Fruit fly (Drosophila melanogaster): ENCODE measurements around the gene CG14717.

The CG14717 gene

DNA sequence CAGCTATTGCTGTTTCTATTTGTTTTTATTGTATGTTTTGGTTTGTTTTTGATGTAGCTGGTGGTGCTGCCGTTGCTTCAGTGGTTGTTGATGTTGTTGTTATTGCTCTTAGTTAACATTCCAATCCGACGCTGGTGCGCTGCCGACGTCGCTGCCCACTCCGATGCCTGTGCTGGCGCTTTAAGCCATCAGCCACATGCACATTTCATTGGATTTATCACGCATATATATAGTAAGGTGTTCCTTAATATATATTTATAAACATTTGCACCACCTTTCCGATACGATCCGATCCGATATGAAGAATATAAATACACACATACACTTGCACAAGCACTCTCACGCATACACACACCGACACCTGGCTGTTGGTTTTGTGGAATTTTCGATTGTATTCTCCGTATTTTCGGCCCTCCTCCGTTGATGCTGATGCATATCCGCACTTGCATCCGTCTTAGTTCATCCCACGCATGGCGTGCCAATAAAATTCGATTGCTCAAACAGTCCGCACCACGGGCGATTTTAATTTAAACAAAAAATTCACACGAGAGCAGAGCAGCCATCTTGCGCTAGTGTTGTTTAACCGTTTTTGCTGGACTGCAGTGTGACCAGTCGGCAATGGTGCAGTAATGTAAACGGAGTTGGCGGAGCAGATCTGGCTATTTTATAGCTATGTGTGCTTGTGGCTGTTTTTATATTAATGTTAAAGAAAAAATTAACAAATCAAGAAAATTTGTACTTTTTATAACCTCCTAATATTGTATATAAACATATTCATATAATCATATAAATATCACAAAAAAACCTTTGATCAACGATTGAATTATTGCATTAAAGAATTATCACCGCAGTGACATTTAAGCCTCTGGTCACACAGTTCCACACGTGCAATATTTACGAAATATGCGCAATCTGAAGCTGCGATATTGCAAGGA, 45.9 kb upstream of the CG14717 start, which contains the start of the genes Csk and Elp1 (continued):
- no peak for TF ChIP-seq CG1024 (GFP tag; IDR thresholded peaks at IDR 0.05)
- TF ChIP-seq lilli (GFP tag; optimal IDR thresholded peaks at IDR 0.05): peak; percentile 55
- peak; percentile 64 for TF ChIP-seq CG7839 (tag; optimal IDR thresholded peaks at IDR 0.05)
- peak; percentile 88 for TF ChIP-seq CG3847 (GFP tag; IDR thresholded peaks at IDR 0.05)
- TF ChIP-seq slou (GFP tag; optimal IDR thresholded peaks at IDR 0.05): peak; percentile 37
- TF ChIP-seq Jarid2 (GFP tag; optimal IDR thresholded peaks at IDR 0.05): peak; percentile 30
- peak in 1 of 3 experiments; percentile 8 for TF ChIP-seq Stat92E (GFP tag; optimal IDR thresholded peaks at IDR 0.05)
- TF ChIP-seq CG30403 (GFP tag; optimal IDR thresholded peaks at IDR 0.05): peak; percentile 75
- TF ChIP-seq chn (GFP tag; optimal IDR thresholded peaks at IDR 0.05): peak; percentile 5
- peak; percentile 41 for TF ChIP-seq tin (GFP tag; optimal IDR thresholded peaks at IDR 0.05)
- TF ChIP-seq CG3065 (GFP tag; optimal IDR thresholded peaks at IDR 0.05): no peak
- TF ChIP-seq vvl (GFP tag; IDR thresholded peaks at IDR 0.05): peak; percentile 61
- no peak for TF ChIP-seq nau (GFP tag; optimal IDR thresholded peaks at IDR 0.05)
- TF ChIP-seq NC2α (GFP tag; optimal IDR thresholded peaks at IDR 0.05): no peak
- TF ChIP-seq unc-4 (GFP tag; IDR thresholded peaks at IDR 0.05; ENCODE audit: partially characterized antibody): 0 out of 2 replicates have a peak, but pooled peaks have one; percentile 13
- TF ChIP-seq BtbVII (GFP tag; optimal IDR thresholded peaks at IDR 0.05): no peak
- TF ChIP-seq knrl (GFP tag; IDR thresholded peaks at IDR 0.05; ENCODE audit: partially characterized antibody): peak; percentile 23; the same call in 1 of the 3 replicates
- TF ChIP-seq CG42726 (GFP tag; IDR thresholded peaks at IDR 0.05; ENCODE audit: partially characterized antibody): no peak
- peak; percentile 41 for TF ChIP-seq CG4328 (GFP tag; optimal IDR thresholded peaks at IDR 0.05)
- TF ChIP-seq CG10543 (GFP tag; optimal IDR thresholded peaks at IDR 0.05): peak; percentile 64
- peak; percentile 19 for TF ChIP-seq zen (tag; optimal IDR thresholded peaks at IDR 0.05)
- peak; percentile 19 for TF ChIP-seq fu2 (GFP tag; optimal IDR thresholded peaks at IDR 0.05)
- TF ChIP-seq CrebB (tag; optimal IDR thresholded peaks at IDR 0.05): no peak
- TF ChIP-seq CG3281 (GFP tag; optimal IDR thresholded peaks at IDR 0.05): peak; percentile 20
- peak; percentile 23 for TF ChIP-seq ab (GFP tag; optimal IDR thresholded peaks at IDR 0.05)
- peak; percentile 76 for TF ChIP-seq CG17361 (GFP tag; IDR thresholded peaks at IDR 0.05)
- no peak for TF ChIP-seq stc (GFP tag; IDR thresholded peaks at IDR 0.05)
- TF ChIP-seq CG14667 (GFP tag; IDR thresholded peaks at IDR 0.05): no peak
- TF ChIP-seq CG43689 (GFP tag; IDR thresholded peaks at IDR 0.05): no peak
- peak; percentile 56 for TF ChIP-seq Ssrp (tag; optimal IDR thresholded peaks at IDR 0.05)
- TF ChIP-seq CG12299 (tag; optimal IDR thresholded peaks at IDR 0.05): peak; percentile 27
- peak; percentile 63 for TF ChIP-seq CG18599 (GFP tag; optimal IDR thresholded peaks at IDR 0.05)
- TF ChIP-seq CG10147 (GFP tag; optimal IDR thresholded peaks at IDR 0.05): peak; percentile 52
- TF ChIP-seq hth (optimal IDR thresholded peaks at IDR 0.05): no peak
- TF ChIP-seq lab (GFP tag; optimal IDR thresholded peaks at IDR 0.05): peak; percentile 69
- peak; percentile 12 for TF ChIP-seq CG17912 (GFP tag; optimal IDR thresholded peaks at IDR 0.05)
- TF ChIP-seq pfk (GFP tag; optimal IDR thresholded peaks at IDR 0.05): no peak
- TF ChIP-seq CG7786 (GFP tag; optimal IDR thresholded peaks at IDR 0.05): no peak
- peak; percentile 48 for TF ChIP-seq Bdp1 (GFP tag; optimal IDR thresholded peaks at IDR 0.05)
- TF ChIP-seq D19B (GFP tag; optimal IDR thresholded peaks at IDR 0.05): no peak
- TF ChIP-seq fd3F (GFP tag; optimal IDR thresholded peaks at IDR 0.05): peak; percentile 19
- TF ChIP-seq CG8765 (GFP tag; IDR thresholded peaks at IDR 0.05): no peak
- TF ChIP-seq cwo (GFP tag; optimal IDR thresholded peaks at IDR 0.05): peak; percentile 61
- peak; percentile 81 for TF ChIP-seq Ets97D (GFP tag; optimal IDR thresholded peaks at IDR 0.05)
- peak; percentile 17 for TF ChIP-seq caup (GFP tag; optimal IDR thresholded peaks at IDR 0.05; ENCODE audit: severe bottlenecking)
- no peak; the same call in none of the 2 replicates for TF ChIP-seq CG13287 (GFP tag; IDR thresholded peaks at IDR 0.05; ENCODE audit: partially characterized antibody)
- peak; percentile 16 for TF ChIP-seq exex (tag; optimal IDR thresholded peaks at IDR 0.05)
